Fruit fly (Drosophila melanogaster) whole organism, pupa: ENCODE results near the gene Art2.

Experiments
- CG10348 ChIP-seq: fragments of 200-800 bp; sonication (Bioruptor generic); IDR thresholded peaks from 2 replicates; pipeline ENCODE4 v1.3.6; 2022; ENCODE audit warnings: missing biosample characterization, missing genetic modification characterization
- CG12605 ChIP-seq: fragments of 200-800 bp; sonication (Bioruptor generic); IDR thresholded peaks from 2 replicates; pipeline ENCODE4 v1.3.6; 2022; ENCODE audit warnings: missing biosample characterization, missing genetic modification characterization
- CG14655 ChIP-seq: fragments of 200-800 bp; sonication (Bioruptor generic); optimal IDR thresholded peaks from 3 replicates; lab custom pipeline; 2017; ENCODE audit warnings: mild to moderate bottlenecking, missing biosample characterization, missing genetic modification reagents, missing genetic modification characterization
- CG17806 ChIP-seq: fragments of 200-800 bp; sonication (Bioruptor generic); optimal IDR thresholded peaks from 2 replicates; lab custom pipeline; 2018; ENCODE audit warnings: missing biosample characterization, mild to moderate bottlenecking, missing genetic modification characterization, moderate library complexity
- CG8159 ChIP-seq: fragments of 200-800 bp; sonication (Bioruptor generic); optimal IDR thresholded peaks from 3 replicates; lab custom pipeline; 2018; ENCODE audit warnings: missing biosample characterization, mild to moderate bottlenecking, missing genetic modification characterization, moderate library complexity
- EcR ChIP-seq: fragments of 200-800 bp; sonication (Bioruptor generic); optimal IDR thresholded peaks from 3 replicates; lab custom pipeline; 2019; ENCODE audit warnings: missing biosample characterization, missing genetic modification characterization, mild to moderate bottlenecking, moderate library complexity, missing genetic modification reagents
- Ets98B ChIP-seq: fragments of 200-800 bp; sonication (Bioruptor generic); IDR thresholded peaks from 2 replicates; pipeline ENCODE4 v1.3.6; 2022; ENCODE audit warnings: missing biosample characterization, missing genetic modification characterization
- Pif1A ChIP-seq: fragments of 200-800 bp; sonication (Bioruptor generic); optimal IDR thresholded peaks from 3 replicates; lab custom pipeline; 2016; ENCODE audit warnings: missing biosample characterization, missing genetic modification characterization
- Pif1B ChIP-seq: fragments of 200-800 bp; sonication (Bioruptor generic); optimal IDR thresholded peaks from 3 replicates; lab custom pipeline; 2016; ENCODE audit warnings: missing biosample characterization, missing genetic modification characterization
- Snoo ChIP-seq: fragments of 200-800 bp; sonication (Bioruptor generic); optimal IDR thresholded peaks from 3 replicates; lab custom pipeline; 2017; ENCODE audit warnings: missing biosample characterization, mild to moderate bottlenecking, missing genetic modification characterization, inconsistent platforms
- rn ChIP-seq: fragments of 200-800 bp; sonication (Bioruptor generic); IDR thresholded peaks from 2 replicates; pipeline ENCODE4 v1.3.6; 2022; ENCODE audit warnings: missing biosample characterization, missing genetic modification characterization

- TF ChIP-seq CG17806 (tag; lab: Kevin White, UChicago): no peak
- TF ChIP-seq rn (GFP tag; lab: Robert Waterston, UW): no peak
- TF ChIP-seq CG10348 (GFP tag; lab: Robert Waterston, UW): no peak
- TF ChIP-seq Ets98B (GFP tag; lab: Robert Waterston, UW): no peak
- no peak for TF ChIP-seq Pif1B (GFP tag; lab: Kevin White, UChicago)
- TF ChIP-seq CG8159: peak; percentile 1
- no peak for TF ChIP-seq CG12605
- TF ChIP-seq EcR (GFP tag; lab: Kevin White, UChicago): no peak
- no peak for TF ChIP-seq Pif1A (GFP tag; lab: Kevin White, UChicago)
- TF ChIP-seq CG14655 (GFP tag; lab: Kevin White, UChicago): no peak
- TF ChIP-seq Snoo (tag; lab: Kevin White, UChicago): no peak
Observed at dm6 chr2L:4286014-4286527, 4.9 kb upstream of the Art2 start.
